Worm (Caenorhabditis elegans) whole organism, L3 larva: ENCODE data around the gene M163.1.
"Not testable (repeated sequence)": the region's sequence is repeated elsewhere in the genome, so short reads cannot be mapped to it uniquely, and the experiment has no call there.

ENCODE experiments used
- R02D3.7 ChIP-seq: fragments of 150-350 bp; optimal IDR thresholded peaks from 2 replicates; lab custom pipeline; 2014; ENCODE audit warnings: missing biosample characterization, missing genetic modification characterization
- ZK546.5 ChIP-seq: sonication (generic microtip); optimal IDR thresholded peaks from 2 replicates; lab custom pipeline; 2017; ENCODE audit warnings: missing biosample characterization, missing genetic modification characterization
- aly-2 ChIP-seq: fragments of 150-350 bp; optimal IDR thresholded peaks from 2 replicates; lab custom pipeline; 2014; ENCODE audit warnings: missing biosample characterization, missing genetic modification characterization
- ama-1 ChIP-seq: fragments of 150-350 bp; optimal IDR thresholded peaks from 2 replicates; lab custom pipeline; 2018
- ceh-16 ChIP-seq: sonication (generic microtip); optimal IDR thresholded peaks from 2 replicates; lab custom pipeline; 2017; ENCODE audit warnings: missing biosample characterization, missing genetic modification characterization
- ceh-28 ChIP-seq: fragments of 150-350 bp; optimal IDR thresholded peaks from 2 replicates; lab custom pipeline; 2014; ENCODE audit warnings: missing biosample characterization, missing genetic modification reagents, missing genetic modification characterization
- daf-12 ChIP-seq: fragments of 150-350 bp; optimal IDR thresholded peaks from 2 replicates; lab custom pipeline; 2014; ENCODE audit warnings: missing biosample characterization, missing genetic modification reagents, missing genetic modification characterization
- egl-27 ChIP-seq: sonication (generic microtip); optimal IDR thresholded peaks from 4 replicates; lab custom pipeline; 2017; ENCODE audit warnings: missing biosample characterization, missing genetic modification reagents, missing genetic modification characterization
- elt-1 ChIP-seq: fragments of 150-350 bp; optimal IDR thresholded peaks from 2 replicates; lab custom pipeline; 2014; ENCODE audit warnings: missing biosample characterization, missing genetic modification characterization
- elt-2 ChIP-seq: sonication (generic microtip); optimal IDR thresholded peaks from 2 replicates; lab custom pipeline; 2016; ENCODE audit warnings: missing genetic modification reagents, mild to moderate bottlenecking, missing genetic modification characterization, missing compliant biosample characterization
- elt-3 ChIP-seq, 3 experiments: fragments of 150-350 bp in 1 of 3; sonication (generic microtip) in 2 of 3; optimal IDR thresholded peaks; 2 replicates in 2 of 3; 4 replicates in 1 of 3; lab custom pipeline; 2014 to 2017; ENCODE audit warnings: missing biosample characterization in 3 of 3, missing genetic modification characterization in 3 of 3
- eor-1 ChIP-seq, 2 experiments: fragments of 150-350 bp; optimal IDR thresholded peaks; 2 replicates each; lab custom pipeline; 2014 to 2018; ENCODE audit warnings: missing biosample characterization in 2 of 2, missing genetic modification characterization in 2 of 2
- hmg-11 ChIP-seq: sonication (generic microtip); optimal IDR thresholded peaks from 2 replicates; lab custom pipeline; 2016; ENCODE audit warnings: missing genetic modification characterization, missing compliant biosample characterization
- jun-1 ChIP-seq: fragments of 150-350 bp; optimal IDR thresholded peaks from 2 replicates; lab custom pipeline; 2014; ENCODE audit warnings: missing biosample characterization, missing genetic modification reagents, missing genetic modification characterization
- lin-39 ChIP-seq: fragments of 150-350 bp; optimal IDR thresholded peaks from 2 replicates; lab custom pipeline; 2018; ENCODE audit warnings: missing biosample characterization, missing genetic modification reagents, missing genetic modification characterization
- nhr-11 ChIP-seq: fragments of 150-350 bp; optimal IDR thresholded peaks from 2 replicates; lab custom pipeline; 2014; ENCODE audit warnings: missing biosample characterization, missing genetic modification characterization
- nhr-23 ChIP-seq: fragments of 150-350 bp; optimal IDR thresholded peaks from 2 replicates; lab custom pipeline; 2014; ENCODE audit warnings: missing biosample characterization, missing genetic modification reagents, missing genetic modification characterization
- nhr-237 ChIP-seq: fragments of 150-350 bp; optimal IDR thresholded peaks from 2 replicates; lab custom pipeline; 2014; ENCODE audit warnings: missing biosample characterization, missing genetic modification characterization
- nhr-25 ChIP-seq: sonication (generic microtip); optimal IDR thresholded peaks from 2 replicates; lab custom pipeline; 2017; ENCODE audit warnings: missing biosample characterization, missing genetic modification characterization
- nhr-28 ChIP-seq: fragments of 150-350 bp; optimal IDR thresholded peaks from 2 replicates; lab custom pipeline; 2014; ENCODE audit warnings: missing biosample characterization, missing genetic modification characterization
- nhr-67 ChIP-seq: fragments of 150-350 bp; optimal IDR thresholded peaks from 2 replicates; lab custom pipeline; 2014; ENCODE audit warnings: missing biosample characterization, missing genetic modification characterization
- nhr-76 ChIP-seq: fragments of 150-350 bp; sonication (generic microtip); optimal IDR thresholded peaks from 5 replicates; lab custom pipeline; 2014; ENCODE audit warnings: missing biosample characterization, missing genetic modification characterization
- nhr-77 ChIP-seq: fragments of 150-350 bp; optimal IDR thresholded peaks from 2 replicates; lab custom pipeline; 2014; ENCODE audit warnings: missing biosample characterization, missing genetic modification characterization
- pha-4 ChIP-seq: fragments of 150-350 bp; optimal IDR thresholded peaks from 2 replicates; lab custom pipeline; 2014; ENCODE audit warnings: missing biosample characterization, missing genetic modification reagents, missing genetic modification characterization
- sea-2 ChIP-seq: fragments of 150-350 bp; sonication (generic microtip); optimal IDR thresholded peaks from 4 replicates; lab custom pipeline; 2014; ENCODE audit warnings: missing biosample characterization, missing genetic modification reagents, missing genetic modification characterization
- skn-1 ChIP-seq: fragments of 150-350 bp; optimal IDR thresholded peaks from 2 replicates; lab custom pipeline; 2014; ENCODE audit warnings: missing biosample characterization, missing genetic modification characterization
- snpc-4 ChIP-seq: fragments of 150-350 bp; optimal IDR thresholded peaks from 2 replicates; lab custom pipeline; 2014; ENCODE audit warnings: missing biosample characterization, missing genetic modification characterization
- tbx-2 ChIP-seq: sonication (generic microtip); optimal IDR thresholded peaks from 2 replicates; lab custom pipeline; 2016; ENCODE audit warnings: mild to moderate bottlenecking, missing genetic modification characterization, missing compliant biosample characterization
- unc-62 ChIP-seq: fragments of 150-350 bp; sonication (generic microtip); optimal IDR thresholded peaks from 4 replicates; lab custom pipeline; 2014; ENCODE audit warnings: missing biosample characterization, missing genetic modification reagents, missing genetic modification characterization
- zag-1 ChIP-seq: fragments of 150-350 bp; optimal IDR thresholded peaks from 2 replicates; lab custom pipeline; 2014; ENCODE audit warnings: missing biosample characterization, missing genetic modification characterization
- ztf-11 ChIP-seq: fragments of 150-350 bp; optimal IDR thresholded peaks from 2 replicates; lab custom pipeline; 2014; ENCODE audit warnings: missing biosample characterization, missing genetic modification characterization

Gene M163.1

ce11 chrX:14525325-14526305 is 22.0 kb upstream of the M163.1 start (continued):
- TF ChIP-seq ceh-16 (tag; lab: Kevin White, UChicago), result peak; percentile 87
- TF ChIP-seq nhr-237 (tag; lab: Kevin White, UChicago), result peak; percentile 87
- peak in 1 of 2 experiments; percentile 86 for TF ChIP-seq eor-1 (tag; optimal IDR thresholded peaks at IDR 0.05; lab: Kevin White, UChicago)
- peak; percentile 97 for TF ChIP-seq daf-12 (tag; lab: Kevin White, UChicago)
- TF ChIP-seq tbx-2 (tag; lab: Kevin White, UChicago), result peak; percentile 99
- peak; percentile 73 for TF ChIP-seq elt-1 (tag; lab: Kevin White, UChicago)
- TF ChIP-seq ZK546.5 (tag; lab: Kevin White, UChicago), result peak; percentile 71
- peak; percentile 100 for TF ChIP-seq jun-1 (tag; lab: Kevin White, UChicago)
- peak; percentile 98 for TF ChIP-seq nhr-25 (tag; lab: Kevin White, UChicago)
- TF ChIP-seq skn-1 (tag; lab: Kevin White, UChicago), result peak; percentile 99

ce11 chrX:14525081-14525324 is 21.4 kb upstream of the M163.1 start, which contains the start of gene nspc-17:
Gene nspc-17, minus strand, starts transcription at chrX:14525181.
- TF ChIP-seq elt-3 (tag; optimal IDR thresholded peaks at IDR 0.05; lab: Kevin White, UChicago); unc-62; aly-2 (tag; lab: Kevin White, UChicago): not testable (repeated sequence)
- TF ChIP-seq, all 47 proteins: peak for 0; not testable (repeated sequence) for 47

ce11 chrX:14523275-14523674 is 19.7 kb upstream of the M163.1 start, which contains the start of gene nspc-16:
Gene nspc-16, plus strand, starts transcription at chrX:14523575.
- no peak for TF ChIP-seq elt-2 (tag; lab: Kevin White, UChicago)
- no peak for TF ChIP-seq nhr-76 (tag; lab: Kevin White, UChicago)
- no peak for TF ChIP-seq nhr-23 (tag; lab: Kevin White, UChicago)
- no peak for TF ChIP-seq hmg-11 (tag; lab: Kevin White, UChicago)
- no peak for TF ChIP-seq nhr-67 (tag; lab: Kevin White, UChicago)
- no peak for TF ChIP-seq ama-1 (lab: Kevin White, UChicago)
- no peak for TF ChIP-seq ceh-28 (tag; lab: Kevin White, UChicago)
- no peak for TF ChIP-seq R02D3.7
- TF ChIP-seq snpc-4 (tag; lab: Kevin White, UChicago), result no peak

- TF ChIP-seq tbx-2 (tag; lab: Kevin White, UChicago) (no peak), nhr-23 (tag; lab: Kevin White, UChicago) (no peak), ceh-16 (tag; lab: Kevin White, UChicago) (no peak), aly-2 (tag; lab: Kevin White, UChicago) (no peak), nhr-11 (no peak), ztf-11 (tag; lab: Kevin White, UChicago) (no peak), ama-1 (lab: Kevin White, UChicago) (no peak), pha-4 (tag; lab: Kevin White, UChicago) (no peak)
Measured at ce11 chrX:14520463-14520862, 16.8 kb upstream of the M163.1 start, which contains the start of gene D1025.1. Gene D1025.1, plus strand, starts transcription at chrX:14520763.

ce11 chrX:14517842-14518241 is 14.2 kb upstream of the M163.1 start:
- TF ChIP-seq snpc-4 (tag; lab: Kevin White, UChicago), result peak; percentile 19
- no peak for TF ChIP-seq nhr-67 (tag; lab: Kevin White, UChicago)

ce11 chrX:14516560-14516959 is 12.9 kb upstream of the M163.1 start, which contains the start of gene D1025.10:
Gene D1025.10, plus strand, starts transcription at chrX:14516860.
- TF ChIP-seq egl-27 (tag; lab: Kevin White, UChicago), result no peak
- no peak for TF ChIP-seq R02D3.7
- TF ChIP-seq hmg-11 (tag; lab: Kevin White, UChicago), result no peak
- no peak for TF ChIP-seq ZK546.5 (tag; lab: Kevin White, UChicago)
- TF ChIP-seq nhr-77 (tag; lab: Kevin White, UChicago), result no peak
- TF ChIP-seq elt-3 (tag; optimal IDR thresholded peaks at IDR 0.05; lab: Kevin White, UChicago), result no peak
- TF ChIP-seq sea-2 (GFP tag; lab: Kevin White, UChicago), result no peak
- no peak for TF ChIP-seq nhr-28 (tag; lab: Kevin White, UChicago)
- TF ChIP-seq lin-39, result no peak
- TF ChIP-seq zag-1 (tag; lab: Kevin White, UChicago), result no peak
